Fruit fly (Drosophila melanogaster) whole organism, prepupa: ENCODE measurements around the gene CG12236.

Source experiments
- Blimp-1 ChIP-seq: fragments of 200-800 bp; sonication (Bioruptor generic); optimal IDR thresholded peaks from 3 replicates; lab custom pipeline; 2017; ENCODE audit warnings: missing biosample characterization, missing genetic modification characterization, mild to moderate bottlenecking, moderate library complexity, missing genetic modification reagents
- CG10669 ChIP-seq: fragments of 200-800 bp; sonication (Bioruptor generic); optimal IDR thresholded peaks from 3 replicates; lab custom pipeline; 2018; ENCODE audit warnings: missing biosample characterization, mild to moderate bottlenecking, missing genetic modification characterization, moderate library complexity
- CG11762 ChIP-seq: fragments of 200-800 bp; sonication (Bioruptor generic); optimal IDR thresholded peaks from 3 replicates; lab custom pipeline; 2016; ENCODE audit warnings: missing biosample characterization, missing genetic modification characterization; ENCODE audit not compliant: insufficient read depth
- CG11902 ChIP-seq: fragments of 200-800 bp; sonication (Bioruptor generic); optimal IDR thresholded peaks from 3 replicates; lab custom pipeline; 2016; ENCODE audit warnings: missing biosample characterization, missing genetic modification characterization
- CG15336 ChIP-seq: fragments of 200-800 bp; sonication (Bioruptor generic); IDR thresholded peaks from 2 replicates; pipeline ENCODE4 v1.3.6; 2022; ENCODE audit warnings: missing biosample characterization, missing genetic modification characterization
- CG16779 ChIP-seq: fragments of 200-800 bp; sonication (Bioruptor generic); optimal IDR thresholded peaks from 3 replicates; lab custom pipeline; 2017; ENCODE audit warnings: missing biosample characterization, mild to moderate bottlenecking, missing genetic modification characterization
- CG3032 ChIP-seq: fragments of 200-800 bp; optimal IDR thresholded peaks from 2 replicates; lab custom pipeline; 2019; ENCODE audit warnings: missing biosample characterization, mild to moderate bottlenecking, missing genetic modification characterization, moderate library complexity
- CG31627 ChIP-seq: fragments of 200-800 bp; sonication (Bioruptor generic); optimal IDR thresholded peaks from 3 replicates; lab custom pipeline; 2016; ENCODE audit warnings: missing biosample characterization, missing genetic modification characterization
- CG32006 ChIP-seq: fragments of 200-800 bp; sonication (Bioruptor generic); optimal IDR thresholded peaks from 3 replicates; lab custom pipeline; 2017; ENCODE audit warnings: missing biosample characterization, mild to moderate bottlenecking, missing genetic modification characterization
- CG34406 ChIP-seq: fragments of 200-800 bp; sonication (Bioruptor generic); optimal IDR thresholded peaks from 3 replicates; lab custom pipeline; 2016; ENCODE audit warnings: missing biosample characterization, missing genetic modification characterization
- CG3919 ChIP-seq: fragments of 200-800 bp; sonication (Bioruptor generic); optimal IDR thresholded peaks from 3 replicates; lab custom pipeline; 2016; ENCODE audit warnings: missing biosample characterization, missing genetic modification characterization
- CG4318 ChIP-seq: fragments of 200-800 bp; sonication (Bioruptor generic); optimal IDR thresholded peaks from 3 replicates; lab custom pipeline; 2017; ENCODE audit warnings: missing biosample characterization, mild to moderate bottlenecking, missing genetic modification characterization
- CG6163 ChIP-seq: fragments of 200-800 bp; sonication (Bioruptor generic); IDR thresholded peaks from 3 replicates; pipeline ENCODE4 v1.3.6; 2022; ENCODE audit warnings: missing biosample characterization, missing genetic modification characterization
- CG6276 ChIP-seq: fragments of 200-800 bp; sonication (Bioruptor generic); optimal IDR thresholded peaks from 2 replicates; lab custom pipeline; 2017; ENCODE audit warnings: missing biosample characterization, mild to moderate bottlenecking, missing genetic modification characterization
- CG6792 ChIP-seq: fragments of 200-800 bp; sonication (Bioruptor generic); optimal IDR thresholded peaks from 3 replicates; lab custom pipeline; 2016; ENCODE audit warnings: missing biosample characterization, missing genetic modification characterization
- CG7368 ChIP-seq: fragments of 200-800 bp; sonication (Bioruptor generic); optimal IDR thresholded peaks from 3 replicates; lab custom pipeline; 2016; ENCODE audit warnings: missing biosample characterization, missing genetic modification characterization
- CG8119 ChIP-seq: fragments of 200-800 bp; sonication (Bioruptor generic); IDR thresholded peaks from 3 replicates; pipeline ENCODE4 v1.3.6; 2022; ENCODE audit warnings: missing biosample characterization, missing genetic modification characterization
- CG8632 ChIP-seq: fragments of 200-800 bp; sonication (Bioruptor generic); optimal IDR thresholded peaks from 3 replicates; lab custom pipeline; 2016; ENCODE audit warnings: missing biosample characterization, missing genetic modification characterization
- Eip75B ChIP-seq: fragments of 200-800 bp; sonication (Bioruptor generic); optimal IDR thresholded peaks from 3 replicates; lab custom pipeline; 2016; ENCODE audit warnings: missing biosample characterization, missing genetic modification characterization
- Eip78C ChIP-seq: fragments of 200-800 bp; sonication (Bioruptor generic); peaks from one replicate; lab custom pipeline; 2016; ENCODE audit warnings: missing biosample characterization, missing genetic modification characterization
- Eip93F ChIP-seq: fragments of 200-800 bp; sonication (Bioruptor generic); optimal IDR thresholded peaks from 2 replicates; lab custom pipeline; 2016; ENCODE audit warnings: missing biosample characterization, mild to moderate bottlenecking, missing genetic modification characterization
- Ets21C ChIP-seq: fragments of 200-800 bp; sonication (Bioruptor generic); optimal IDR thresholded peaks from 3 replicates; lab custom pipeline; 2016; ENCODE audit warnings: missing biosample characterization, missing genetic modification characterization
- Ets96B ChIP-seq: fragments of 200-800 bp; optimal IDR thresholded peaks from 2 replicates; lab custom pipeline; 2019; ENCODE audit warnings: missing biosample characterization, mild to moderate bottlenecking, missing genetic modification characterization, moderate library complexity
- Gug ChIP-seq: fragments of 200-800 bp; sonication (Bioruptor generic); IDR thresholded peaks from 2 replicates; pipeline ENCODE4 v1.3.6; 2022; ENCODE audit warnings: missing biosample characterization, missing genetic modification characterization
- Hr38 ChIP-seq: sonication (Bioruptor generic); optimal IDR thresholded peaks from 2 replicates; lab custom pipeline; 2016; ENCODE audit warnings: missing biosample characterization, missing genetic modification characterization
- Hr39 ChIP-seq: fragments of 200-800 bp; sonication (Bioruptor generic); optimal IDR thresholded peaks from 2 replicates; lab custom pipeline; 2016; ENCODE audit warnings: missing biosample characterization, missing genetic modification characterization
- Hr4 ChIP-seq: fragments of 200-800 bp; sonication (Bioruptor generic); optimal IDR thresholded peaks from 3 replicates; lab custom pipeline; 2016; ENCODE audit warnings: missing biosample characterization, missing genetic modification characterization
- Lpt ChIP-seq: fragments of 200-800 bp; sonication (Bioruptor generic); optimal IDR thresholded peaks from 3 replicates; lab custom pipeline; 2016; ENCODE audit warnings: missing biosample characterization, missing genetic modification characterization
- Met ChIP-seq: fragments of 200-800 bp; sonication (Bioruptor generic); optimal IDR thresholded peaks from 3 replicates; lab custom pipeline; 2016; ENCODE audit warnings: missing biosample characterization, missing genetic modification characterization
- OdsH ChIP-seq: fragments of 200-800 bp; sonication (Bioruptor generic); optimal IDR thresholded peaks from 3 replicates; lab custom pipeline; 2016; ENCODE audit warnings: missing biosample characterization, missing genetic modification characterization
- Smox ChIP-seq: fragments of 200-800 bp; sonication (Bioruptor generic); optimal IDR thresholded peaks from 3 replicates; lab custom pipeline; 2016; ENCODE audit warnings: missing biosample characterization, missing genetic modification characterization
- Sox102F ChIP-seq: fragments of 200-800 bp; sonication (Bioruptor generic); optimal IDR thresholded peaks from 2 replicates; lab custom pipeline; 2016; ENCODE audit warnings: missing biosample characterization, mild to moderate bottlenecking, missing genetic modification characterization
- Sox15 ChIP-seq: fragments of 200-800 bp; sonication (Bioruptor generic); optimal IDR thresholded peaks from 3 replicates; lab custom pipeline; 2016; ENCODE audit warnings: missing biosample characterization, missing genetic modification characterization
- achi ChIP-seq: fragments of 200-800 bp; sonication (Bioruptor generic); optimal IDR thresholded peaks from 3 replicates; lab custom pipeline; 2016; ENCODE audit warnings: missing biosample characterization, missing genetic modification characterization
- cyc ChIP-seq: fragments of 200-800 bp; sonication (Bioruptor generic); optimal IDR thresholded peaks from 3 replicates; lab custom pipeline; 2016; ENCODE audit warnings: missing biosample characterization, missing genetic modification characterization
- dsx ChIP-seq: fragments of 200-800 bp; optimal IDR thresholded peaks from 3 replicates; lab custom pipeline; 2019; ENCODE audit warnings: missing biosample characterization, mild to moderate bottlenecking, missing genetic modification characterization, moderate library complexity; ENCODE audit not compliant: poor library complexity, severe bottlenecking
- eg ChIP-seq: fragments of 200-800 bp; sonication (Bioruptor generic); IDR thresholded peaks from 3 replicates; pipeline ENCODE4 v1.3.6; 2022; ENCODE audit warnings: missing biosample characterization, missing genetic modification characterization
- fd59A ChIP-seq: fragments of 200-800 bp; sonication (Bioruptor generic); optimal IDR thresholded peaks from 2 replicates; lab custom pipeline; 2017; ENCODE audit warnings: missing biosample characterization, mild to moderate bottlenecking, missing genetic modification characterization, missing genetic modification reagents
- net ChIP-seq: fragments of 200-800 bp; sonication (Bioruptor generic); optimal IDR thresholded peaks from 3 replicates; lab custom pipeline; 2016; ENCODE audit warnings: missing biosample characterization, missing genetic modification characterization
- pdm3 ChIP-seq: fragments of 200-800 bp; sonication (Bioruptor generic); optimal IDR thresholded peaks from 3 replicates; lab custom pipeline; 2016; ENCODE audit warnings: missing biosample characterization, missing genetic modification characterization
- salr ChIP-seq, 2 experiments: fragments of 200-800 bp; sonication (Bioruptor generic); optimal IDR thresholded peaks; 3 replicates each; lab custom pipeline; 2016 to 2018; ENCODE audit warnings: missing biosample characterization in 2 of 2, missing genetic modification characterization in 2 of 2, mild to moderate bottlenecking in 1 of 2
- spab ChIP-seq: fragments of 200-800 bp; sonication (Bioruptor generic); optimal IDR thresholded peaks from 2 replicates; lab custom pipeline; 2017; ENCODE audit warnings: missing biosample characterization, mild to moderate bottlenecking, missing genetic modification characterization, missing genetic modification reagents
- ss ChIP-seq, 2 experiments: fragments of 200-800 bp; sonication (Bioruptor generic); optimal IDR thresholded peaks; 2 replicates in 1 of 2; 3 replicates in 1 of 2; lab custom pipeline; 2017 to 2018; ENCODE audit warnings: mild to moderate bottlenecking in 2 of 2, missing biosample characterization in 2 of 2, missing genetic modification characterization in 2 of 2, moderate library complexity in 1 of 2
- svp ChIP-seq: fragments of 200-800 bp; sonication (Bioruptor generic); peaks from one replicate; lab custom pipeline; 2016; ENCODE audit warnings: missing biosample characterization, missing genetic modification characterization
- topi ChIP-seq: fragments of 200-800 bp; sonication (Bioruptor generic); optimal IDR thresholded peaks from 3 replicates; lab custom pipeline; 2016; ENCODE audit warnings: missing biosample characterization, missing genetic modification characterization
- vri ChIP-seq: fragments of 200-800 bp; sonication (Bioruptor generic); optimal IDR thresholded peaks from 3 replicates; lab custom pipeline; 2016; ENCODE audit warnings: missing biosample characterization, mild to moderate bottlenecking, missing genetic modification characterization

CG12236 gene

dm6 chrX:5917310-5917988, 9.5 kb downstream of the CG12236 start:
- TF ChIP-seq vri (GFP tag; lab: Kevin White, UChicago) (peak; percentile 9), Eip93F (no peak), CG3919 (GFP tag; lab: Kevin White, UChicago) (no peak), salr (GFP tag; optimal IDR thresholded peaks at IDR 0.05; lab: Kevin White, UChicago) (no peak), Ets96B (tag; lab: Kevin White, UChicago) (no peak), CG32006 (no peak), cyc (GFP tag; lab: Kevin White, UChicago) (no peak), eg (GFP tag; lab: Robert Waterston, UW) (peak; percentile 67; the same call in 2 of the 3 replicates), Hr38 (GFP tag; lab: Kevin White, UChicago) (no peak), CG15336 (GFP tag; lab: Robert Waterston, UW) (peak; percentile 50), Sox102F (GFP tag; lab: Kevin White, UChicago) (no peak), CG6276 (GFP tag; lab: Kevin White, UChicago) (peak; percentile 38), CG16779 (tag; lab: Kevin White, UChicago) (no peak), CG11902 (GFP tag; lab: Kevin White, UChicago) (no peak), CG11762 (GFP tag; lab: Kevin White, UChicago) (no peak), CG34406 (GFP tag; lab: Kevin White, UChicago) (peak; percentile 4), spab (GFP tag; lab: Kevin White, UChicago) (no peak), CG10669 (GFP tag; lab: Kevin White, UChicago) (no peak), Gug (GFP tag; lab: Robert Waterston, UW) (no peak), CG6163 (GFP tag; lab: Robert Waterston, UW) (peak; percentile 27; the same call in 1 of the 3 replicates), Sox15 (GFP tag; lab: Kevin White, UChicago) (no peak), CG8119 (peak; percentile 49; the same call in 1 of the 3 replicates), CG7368 (GFP tag; lab: Kevin White, UChicago) (no peak), ss (GFP tag; optimal IDR thresholded peaks at IDR 0.05; lab: Kevin White, UChicago) (no peak), CG6792 (GFP tag; lab: Kevin White, UChicago) (no peak), Met (GFP tag; lab: Kevin White, UChicago) (no peak), Smox (GFP tag; lab: Kevin White, UChicago) (no peak), dsx (GFP tag; lab: Kevin White, UChicago) (no peak), OdsH (GFP tag; lab: Kevin White, UChicago) (no peak), Hr4 (GFP tag; lab: Kevin White, UChicago) (no peak), CG31627 (GFP tag; lab: Kevin White, UChicago) (no peak), Eip75B (no peak), achi (GFP tag; lab: Kevin White, UChicago) (no peak), Blimp-1 (GFP tag; lab: Kevin White, UChicago) (no peak), Eip78C (peak; percentile 28), CG3032 (no peak), Ets21C (GFP tag; lab: Kevin White, UChicago) (no peak), CG4318 (GFP tag; lab: Kevin White, UChicago) (no peak)

- TF ChIP-seq CG8632 (GFP tag; lab: Kevin White, UChicago) (peak; percentile 99), salr (GFP tag; optimal IDR thresholded peaks at IDR 0.05; lab: Kevin White, UChicago) (peak; percentile 99), Lpt (GFP tag; lab: Kevin White, UChicago) (peak; percentile 100), CG6163 (GFP tag; lab: Robert Waterston, UW) (peak; percentile 100), CG6276 (GFP tag; lab: Kevin White, UChicago) (peak; percentile 99), ss (GFP tag; optimal IDR thresholded peaks at IDR 0.05; lab: Kevin White, UChicago) (peak; percentile 100), Hr4 (GFP tag; lab: Kevin White, UChicago) (peak; percentile 100), CG3919 (GFP tag; lab: Kevin White, UChicago) (peak; percentile 100), net (peak; percentile 99), Hr39 (GFP tag; lab: Kevin White, UChicago) (peak; percentile 99), CG7368 (GFP tag; lab: Kevin White, UChicago) (peak; percentile 100), CG11902 (GFP tag; lab: Kevin White, UChicago) (peak; percentile 100), fd59A (GFP tag; lab: Kevin White, UChicago) (peak; percentile 99), pdm3 (peak; percentile 100), CG8119 (peak; percentile 99), Met (GFP tag; lab: Kevin White, UChicago) (peak; percentile 99), CG31627 (GFP tag; lab: Kevin White, UChicago) (peak; percentile 99), svp (GFP tag; lab: Kevin White, UChicago) (peak; percentile 100), topi (GFP tag; lab: Kevin White, UChicago) (peak; percentile 99), dsx (GFP tag; lab: Kevin White, UChicago) (peak; percentile 98), CG4318 (GFP tag; lab: Kevin White, UChicago) (peak; percentile 99), Ets96B (tag; lab: Kevin White, UChicago) (peak; percentile 99), Ets21C (GFP tag; lab: Kevin White, UChicago) (peak; percentile 99), CG3032 (peak; percentile 99)
Observed at dm6 chrX:5918499-5919126, 10.7 kb downstream of the CG12236 start.
